Worm (Caenorhabditis elegans) whole organism, L1 larva: ENCODE data around the gene C47G2.3.

Experiments used
- C04F5.9 ChIP-seq: sonication (generic microtip); optimal IDR thresholded peaks from 2 replicates; lab custom pipeline; 2016; ENCODE audit warnings: missing genetic modification characterization, missing compliant biosample characterization
- Y116A8C.19 ChIP-seq: sonication (generic microtip); optimal IDR thresholded peaks from 2 replicates; lab custom pipeline; 2016; ENCODE audit warnings: missing compliant biosample characterization, missing genetic modification characterization, borderline replicate concordance
- aha-1 ChIP-seq: fragments of 150-350 bp; optimal IDR thresholded peaks from 2 replicates; lab custom pipeline; 2014; ENCODE audit warnings: missing biosample characterization, missing genetic modification characterization
- alr-1 ChIP-seq: fragments of 200-800 bp; sonication (Bioruptor generic); optimal IDR thresholded peaks from 2 replicates; lab custom pipeline; 2018; ENCODE audit warnings: borderline replicate concordance, mild to moderate bottlenecking, missing genetic modification characterization, missing compliant biosample characterization
- ama-1 ChIP-seq: fragments of 150-350 bp; optimal IDR thresholded peaks from 2 replicates; lab custom pipeline; 2014
- blmp-1 ChIP-seq: fragments of 150-350 bp; optimal IDR thresholded peaks from 2 replicates; lab custom pipeline; 2014; ENCODE audit warnings: missing biosample characterization, missing genetic modification characterization
- ceh-8 ChIP-seq: fragments of 200-800 bp; sonication (Bioruptor generic); optimal IDR thresholded peaks from 2 replicates; lab custom pipeline; 2018; ENCODE audit warnings: mild to moderate bottlenecking, missing genetic modification characterization, moderate library complexity, missing compliant biosample characterization
- ceh-88 ChIP-seq: fragments of 200-800 bp; sonication (Bioruptor generic); IDR thresholded peaks from 2 replicates; pipeline ENCODE4 v1.3.6; 2022; ENCODE audit warnings: missing genetic modification characterization, missing compliant biosample characterization
- ces-1 ChIP-seq: fragments of 150-350 bp; optimal IDR thresholded peaks from 2 replicates; lab custom pipeline; 2014; ENCODE audit warnings: missing biosample characterization, missing genetic modification reagents, missing genetic modification characterization
- dsc-1 ChIP-seq: sonication (generic microtip); optimal IDR thresholded peaks from 2 replicates; lab custom pipeline; 2016; ENCODE audit warnings: mild to moderate bottlenecking, missing genetic modification characterization, missing compliant biosample characterization
- efl-1 ChIP-seq, 4 experiments: fragments of 150-350 bp; optimal IDR thresholded peaks in 3 of 4; peaks in 1 of 4; 1 replicate in 1 of 4; 2 replicates in 3 of 4; lab custom pipeline; 2014; ENCODE audit warnings: missing biosample characterization in 2 of 4, missing genetic modification characterization in 2 of 4, missing genetic modification reagents in 2 of 4
- efl-3 ChIP-seq: fragments of 200-800 bp; sonication (Bioruptor generic); optimal IDR thresholded peaks from 2 replicates; lab custom pipeline; 2018; ENCODE audit warnings: mild to moderate bottlenecking, missing genetic modification characterization, missing compliant biosample characterization
- egl-27 ChIP-seq, 2 experiments: fragments of 150-350 bp in 1 of 2; sonication (generic microtip); optimal IDR thresholded peaks; 3 replicates each; lab custom pipeline; 2017 to 2018; ENCODE audit warnings: missing biosample characterization in 2 of 2, missing genetic modification characterization in 2 of 2, missing genetic modification reagents in 2 of 2
- elt-2 ChIP-seq: sonication (generic microtip); optimal IDR thresholded peaks from 2 replicates; lab custom pipeline; 2016; ENCODE audit warnings: missing genetic modification characterization, mild to moderate bottlenecking, inconsistent platforms, missing compliant biosample characterization, missing genetic modification reagents
- hlh-17 ChIP-seq: fragments of 200-800 bp; sonication (Bioruptor generic); optimal IDR thresholded peaks from 2 replicates; lab custom pipeline; 2018; ENCODE audit warnings: missing genetic modification characterization, mild to moderate bottlenecking, missing compliant biosample characterization, moderate library complexity, borderline replicate concordance
- irx-1 ChIP-seq: sonication (generic microtip); optimal IDR thresholded peaks from 2 replicates; lab custom pipeline; 2016; ENCODE audit warnings: missing genetic modification characterization, missing compliant biosample characterization
- isw-1 ChIP-seq: fragments of 200-800 bp; sonication (Bioruptor generic); IDR thresholded peaks from 2 replicates; pipeline ENCODE4 v1.3.6; 2022; ENCODE audit warnings: missing genetic modification characterization, missing compliant biosample characterization
- lin-14 ChIP-seq: fragments of 200-800 bp; sonication (Bioruptor generic); optimal IDR thresholded peaks from 2 replicates; lab custom pipeline; 2018; ENCODE audit warnings: mild to moderate bottlenecking, missing genetic modification characterization, moderate library complexity, missing compliant biosample characterization
- lin-15B ChIP-seq: fragments of 150-350 bp; sonication (generic microtip); optimal IDR thresholded peaks from 3 replicates; lab custom pipeline; 2014; ENCODE audit warnings: missing biosample characterization, missing genetic modification characterization
- lin-35 ChIP-seq, 2 experiments: fragments of 150-350 bp; optimal IDR thresholded peaks; 2 replicates each; lab custom pipeline; 2014; ENCODE audit warnings: missing biosample characterization in 2 of 2, missing genetic modification characterization in 2 of 2, missing genetic modification reagents in 2 of 2
- mdl-1 ChIP-seq, 2 experiments: fragments of 150-350 bp; optimal IDR thresholded peaks; 2 replicates each; lab custom pipeline; 2014 to 2017; ENCODE audit warnings: missing biosample characterization in 2 of 2, missing genetic modification characterization in 2 of 2, inconsistent platforms in 1 of 2
- mef-2 ChIP-seq: fragments of 150-350 bp; optimal IDR thresholded peaks from 2 replicates; lab custom pipeline; 2014; ENCODE audit warnings: missing biosample characterization, missing genetic modification characterization
- nhr-237 ChIP-seq: fragments of 150-350 bp; optimal IDR thresholded peaks from 2 replicates; lab custom pipeline; 2014; ENCODE audit warnings: missing biosample characterization, missing genetic modification characterization
- nhr-76 ChIP-seq: sonication (generic microtip); optimal IDR thresholded peaks from 2 replicates; lab custom pipeline; 2017; ENCODE audit warnings: missing biosample characterization, missing genetic modification characterization
- nhr-84 ChIP-seq: sonication (generic microtip); optimal IDR thresholded peaks from 2 replicates; lab custom pipeline; 2017; ENCODE audit warnings: missing biosample characterization, missing genetic modification characterization
- nhr-85 ChIP-seq: sonication (generic microtip); peaks from one replicate; lab custom pipeline; 2016; ENCODE audit warnings: missing genetic modification characterization, inconsistent platforms, missing compliant biosample characterization
- pag-3 ChIP-seq: sonication (generic microtip); optimal IDR thresholded peaks from 2 replicates; lab custom pipeline; 2017; ENCODE audit warnings: missing genetic modification characterization, mild to moderate bottlenecking, missing compliant biosample characterization, antibody characterized with exemption, borderline replicate concordance; ENCODE audit not compliant: insufficient read depth
- pqm-1 ChIP-seq: sonication (generic microtip); optimal IDR thresholded peaks from 3 replicates; lab custom pipeline; 2017; ENCODE audit warnings: missing biosample characterization, missing genetic modification characterization
- rnt-1 ChIP-seq: sonication (generic microtip); optimal IDR thresholded peaks from 2 replicates; lab custom pipeline; 2016; ENCODE audit warnings: mild to moderate bottlenecking, missing genetic modification characterization, moderate library complexity, missing compliant biosample characterization
- skn-1 ChIP-seq: fragments of 150-350 bp; optimal IDR thresholded peaks from 2 replicates; lab custom pipeline; 2014; ENCODE audit warnings: missing biosample characterization, missing genetic modification characterization
- snpc-4 ChIP-seq: fragments of 150-350 bp; optimal IDR thresholded peaks from 2 replicates; lab custom pipeline; 2014; ENCODE audit warnings: missing biosample characterization, missing genetic modification characterization
- sox-4 ChIP-seq: sonication (generic microtip); optimal IDR thresholded peaks from 2 replicates; lab custom pipeline; 2016; ENCODE audit warnings: missing genetic modification characterization, missing compliant biosample characterization
- sptf-1 ChIP-seq: fragments of 150-350 bp; optimal IDR thresholded peaks from 2 replicates; lab custom pipeline; 2014; ENCODE audit warnings: missing biosample characterization, missing genetic modification characterization
- tbx-2 ChIP-seq: sonication (generic microtip); optimal IDR thresholded peaks from 2 replicates; lab custom pipeline; 2016; ENCODE audit warnings: missing genetic modification characterization, missing compliant biosample characterization
- unc-130 ChIP-seq: fragments of 150-350 bp; optimal IDR thresholded peaks from 2 replicates; lab custom pipeline; 2017; ENCODE audit warnings: missing biosample characterization, missing genetic modification characterization, inconsistent platforms
- zip-4 ChIP-seq: fragments of 200-800 bp; sonication (Bioruptor generic); optimal IDR thresholded peaks from 2 replicates; lab custom pipeline; 2018; ENCODE audit warnings: mild to moderate bottlenecking, missing genetic modification characterization, moderate library complexity, missing compliant biosample characterization

The C47G2.3 gene

DNA sequence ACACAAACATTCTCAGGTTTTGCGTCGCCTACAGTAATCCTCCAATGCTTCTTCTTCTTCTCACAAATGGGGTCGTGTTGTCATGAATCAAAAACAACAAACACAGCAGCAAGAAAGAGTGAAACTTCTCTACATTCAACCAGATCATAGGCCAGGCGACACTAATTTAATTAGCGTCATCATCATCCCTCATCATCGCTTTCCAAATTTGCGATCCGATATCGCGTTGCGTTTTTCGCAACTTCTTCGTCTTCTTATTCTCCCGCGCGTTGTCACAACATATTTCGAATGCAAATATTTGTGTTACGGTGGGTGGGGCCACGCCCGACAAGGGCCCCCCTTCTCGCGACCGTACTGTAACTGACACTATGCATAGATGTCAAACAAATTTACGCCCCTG, 3.5 kb downstream of the C47G2.3 start:
- TF ChIP-seq Y116A8C.19 (tag; lab: Kevin White, UChicago) (no peak), hlh-17 (GFP tag; lab: Kevin White, UChicago) (no peak), nhr-76 (no peak), ceh-8 (GFP tag; lab: Kevin White, UChicago) (no peak), aha-1 (tag; lab: Kevin White, UChicago) (no peak), efl-3 (GFP tag; lab: Kevin White, UChicago) (no peak), nhr-84 (tag; lab: Kevin White, UChicago) (no peak), alr-1 (tag; lab: Kevin White, UChicago) (no peak), mdl-1 (tag; optimal IDR thresholded peaks at IDR 0.05; lab: Kevin White, UChicago) (no peak), lin-14 (GFP tag; lab: Kevin White, UChicago) (peak; percentile 42), skn-1 (tag; lab: Kevin White, UChicago) (no peak), nhr-237 (tag; lab: Kevin White, UChicago) (no peak), elt-2 (tag; lab: Kevin White, UChicago) (no peak), irx-1 (tag; lab: Kevin White, UChicago) (no peak), efl-1 (optimal IDR thresholded peaks at IDR 0.05; lab: Kevin White, UChicago) (no peak), efl-1 (GFP tag; optimal IDR thresholded peaks at IDR 0.05 in 1 of 2; lab: Kevin White, UChicago) (no peak), unc-130 (tag; lab: Kevin White, UChicago) (peak; percentile 59), tbx-2 (peak; percentile 47), dsc-1 (tag; lab: Kevin White, UChicago) (no peak), isw-1 (GFP tag; lab: Robert Waterston, UW) (no peak), ces-1 (GFP tag; lab: Kevin White, UChicago) (no peak), sptf-1 (tag; lab: Kevin White, UChicago) (no peak), nhr-85 (tag; lab: Kevin White, UChicago) (peak; percentile 59), blmp-1 (peak; percentile 59), pqm-1 (tag; lab: Kevin White, UChicago) (no peak), ama-1 (lab: Kevin White, UChicago) (no peak), snpc-4 (tag; lab: Kevin White, UChicago) (no peak), lin-15B (tag; lab: Kevin White, UChicago) (no peak), C04F5.9 (tag; lab: Kevin White, UChicago) (no peak), sox-4 (tag; lab: Kevin White, UChicago) (no peak)

DNA sequence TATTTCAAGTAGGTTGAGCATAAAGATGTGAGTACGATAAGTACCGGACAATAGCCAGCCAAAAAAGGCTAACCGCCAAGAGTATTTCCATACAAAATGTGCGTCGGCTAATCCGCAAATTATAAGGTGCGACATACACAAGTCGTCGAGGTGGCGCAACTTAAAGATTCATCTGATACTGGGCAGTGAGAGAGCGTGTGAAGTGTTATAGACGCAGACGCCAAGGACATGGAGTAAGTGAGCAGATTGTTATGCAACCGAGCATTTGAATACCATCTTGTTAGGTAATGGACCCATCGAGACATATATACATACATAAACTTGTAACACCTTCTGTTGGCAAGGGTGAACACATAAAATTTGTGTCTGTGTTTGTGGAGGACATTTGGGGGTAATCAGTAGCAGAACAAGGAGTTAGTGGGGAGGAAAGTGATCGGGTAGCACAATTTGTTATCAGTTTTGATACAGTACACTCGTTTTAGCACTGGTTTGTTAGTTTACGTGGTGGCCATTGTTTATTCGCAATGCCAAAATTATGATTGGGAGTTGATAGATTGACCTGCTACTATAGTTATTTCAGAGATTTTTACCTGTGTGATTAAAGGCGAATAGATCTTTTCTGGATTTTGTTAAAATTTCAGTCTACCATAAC, 4.6 kb downstream of the C47G2.3 start:
- TF ChIP-seq zip-4 (GFP tag; lab: Kevin White, UChicago) (no peak), ceh-8 (GFP tag; lab: Kevin White, UChicago) (no peak), elt-2 (tag; lab: Kevin White, UChicago) (peak; percentile 25)

DNA sequence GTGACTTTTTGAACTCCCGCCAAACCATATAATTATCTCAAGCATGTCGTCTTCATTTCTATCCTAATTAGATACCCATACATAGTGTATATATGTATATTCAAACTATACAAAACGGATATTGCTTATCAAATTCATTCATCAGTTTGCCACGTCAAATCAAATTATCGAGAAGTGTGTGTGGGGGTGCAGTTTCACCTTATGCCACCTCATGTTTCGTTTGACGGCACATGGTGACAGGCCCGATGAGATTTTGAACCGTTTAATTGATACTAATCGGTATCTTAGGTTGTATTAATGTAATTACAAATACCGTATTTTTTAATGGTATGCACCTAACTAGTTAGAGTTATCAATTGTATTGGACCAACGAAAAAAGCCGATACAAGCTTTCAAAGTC, 5.3 kb downstream of the C47G2.3 start:
- TF ChIP-seq tbx-2 (peak; percentile 17), mef-2 (tag; lab: Kevin White, UChicago) (no peak), lin-14 (GFP tag; lab: Kevin White, UChicago) (peak; percentile 13), nhr-85 (tag; lab: Kevin White, UChicago) (peak; percentile 51), unc-130 (tag; lab: Kevin White, UChicago) (peak; percentile 96)
- TF ChIP-seq, all 84 proteins: peak for 4

DNA sequence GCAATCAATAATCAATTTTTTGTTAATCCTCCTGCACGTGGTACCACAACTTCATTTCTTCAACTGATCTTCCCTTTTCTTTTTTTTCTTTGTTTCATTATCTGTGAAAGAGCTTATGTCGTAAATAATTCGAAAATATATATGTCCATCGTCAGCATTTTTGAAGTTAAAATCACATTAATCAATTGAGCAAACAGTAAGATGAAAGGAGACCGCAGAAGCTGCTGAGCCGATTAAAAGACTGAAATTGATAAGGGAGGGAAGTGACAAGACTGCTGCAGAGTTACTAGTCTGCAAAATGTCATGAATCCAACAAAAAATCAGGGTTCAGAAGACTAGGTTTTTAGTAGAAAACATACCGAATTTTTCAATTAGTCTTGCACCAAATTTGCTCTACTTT, 6.2 kb downstream of the C47G2.3 start:
- TF ChIP-seq egl-27 (tag; optimal IDR thresholded peaks at IDR 0.05; lab: Kevin White, UChicago) (no peak), ceh-88 (GFP tag; lab: Robert Waterston, UW) (no peak), elt-2 (tag; lab: Kevin White, UChicago) (peak; percentile 42), nhr-85 (tag; lab: Kevin White, UChicago) (peak; percentile 40)

DNA sequence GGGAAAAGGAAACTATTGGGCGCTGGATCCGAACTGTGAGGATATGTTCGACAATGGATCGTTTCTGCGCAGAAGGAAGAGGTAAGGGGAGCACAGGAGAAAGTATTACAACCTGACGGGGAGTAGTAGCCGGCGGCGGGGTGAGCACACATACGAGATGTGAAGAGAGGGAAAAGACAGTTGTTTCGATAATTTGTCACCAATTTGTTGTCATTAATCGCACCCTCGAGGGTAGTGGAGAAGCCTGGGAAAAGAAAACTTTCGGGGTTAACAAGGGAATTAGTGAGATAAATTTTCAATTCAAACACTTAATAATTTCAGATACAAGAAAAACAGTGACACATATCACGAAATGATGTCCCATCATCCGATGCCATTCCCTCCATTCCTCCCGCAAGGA, 6.9 kb downstream of the C47G2.3 start:
- peak; percentile 29 for TF ChIP-seq unc-130 (tag; lab: Kevin White, UChicago)
- TF ChIP-seq pag-3 (tag; lab: Kevin White, UChicago): no peak
- TF ChIP-seq rnt-1 (tag; lab: Kevin White, UChicago): peak; percentile 44
- no peak for TF ChIP-seq efl-1 (optimal IDR thresholded peaks at IDR 0.05; lab: Kevin White, UChicago)
- peak in 1 of 2 experiments; percentile 88 for TF ChIP-seq efl-1 (GFP tag; optimal IDR thresholded peaks at IDR 0.05 in 1 of 2; lab: Kevin White, UChicago)
- no peak for TF ChIP-seq lin-35 (GFP tag; optimal IDR thresholded peaks at IDR 0.05; lab: Kevin White, UChicago)
